Worm (Caenorhabditis elegans): ENCODE results near the gene Y56A3A.16.

DNA sequence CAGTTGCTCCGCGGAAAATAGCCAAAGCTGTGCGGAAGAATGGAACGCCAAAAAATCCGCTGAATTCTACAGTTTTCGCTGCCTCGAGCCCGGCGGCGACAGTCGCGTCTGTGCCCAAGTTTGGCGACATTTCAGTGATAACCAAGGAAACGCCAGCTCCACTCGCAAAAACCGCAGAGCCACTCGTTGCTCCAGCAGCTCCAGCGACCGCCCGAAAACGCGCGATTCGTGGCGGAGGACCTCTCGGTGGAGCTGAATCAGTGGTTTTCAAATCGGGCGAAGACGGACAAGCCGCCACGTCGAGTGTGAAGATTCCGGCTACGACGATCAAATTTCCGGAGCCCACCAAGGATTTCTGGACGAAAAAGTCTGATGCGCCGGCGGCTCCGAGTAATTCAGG lies 2.1 kb upstream of the Y56A3A.16 start:
- TF ChIP-seq ztf-23 (GFP tag; IDR thresholded peaks at IDR 0.05) (no peak), flt-1 (GFP tag; IDR thresholded peaks at IDR 0.05) (no peak), ref-1 (GFP tag; conservative IDR thresholded peaks at IDR 0.05) (no peak), tab-1 (GFP tag; IDR thresholded peaks at IDR 0.05) (no peak)

Data from whole organism, midembryonic.